Worm (Caenorhabditis elegans): ENCODE measurements around the gene F56H9.8.

DNA sequence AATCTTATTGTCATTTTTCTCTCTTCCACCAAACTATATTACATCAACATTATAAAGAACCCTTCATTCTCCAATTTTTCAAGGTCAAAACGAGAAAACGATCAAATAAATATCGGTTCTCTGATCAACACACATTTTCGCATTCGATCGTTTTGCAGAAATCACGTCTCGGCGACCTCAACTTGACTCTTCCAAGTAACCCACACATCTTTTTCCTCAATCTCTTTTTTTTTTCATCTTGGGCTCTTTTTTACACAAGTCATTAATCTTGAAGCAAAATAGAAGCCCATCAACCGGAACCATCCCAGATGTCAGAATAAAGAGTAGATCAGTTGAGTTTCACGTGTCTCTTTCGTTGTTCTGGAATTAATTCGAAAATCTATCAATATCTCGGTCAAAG lies 8.4 kb upstream of the F56H9.8 start:
- TF ChIP-seq tra-4 (tag; optimal IDR thresholded peaks at IDR 0.05) = no peak
- no peak for TF ChIP-seq ama-1 (optimal IDR thresholded peaks at IDR 0.05)
- TF ChIP-seq flt-1 (GFP tag; IDR thresholded peaks at IDR 0.05) = no peak
- TF ChIP-seq tbx-11 (GFP tag; IDR thresholded peaks at IDR 0.05) = no peak
- TF ChIP-seq ceh-36 (tag; optimal IDR thresholded peaks at IDR 0.05) = no peak
- TF ChIP-seq aly-1 (tag; optimal IDR thresholded peaks at IDR 0.05) = no peak
- no peak for TF ChIP-seq F13C5.2 (tag; optimal IDR thresholded peaks at IDR 0.05)
- no peak for TF ChIP-seq hnd-1 (tag; optimal IDR thresholded peaks at IDR 0.05)
- TF ChIP-seq scrt-1 (GFP tag; IDR thresholded peaks at IDR 0.05) = no peak
- no peak for TF ChIP-seq hmg-4 (GFP tag; optimal IDR thresholded peaks at IDR 0.05)
- TF ChIP-seq sea-1 (GFP tag; conservative IDR thresholded peaks at IDR 0.05) = no peak
- TF ChIP-seq ceh-13 (GFP tag; optimal IDR thresholded peaks at IDR 0.05) = no peak
